Worm (Caenorhabditis elegans) whole organism, L1 larva: ENCODE results near the gene dhs-9.

Experiments
- C16A3.4 ChIP-seq: fragments of 150-350 bp; optimal IDR thresholded peaks from 2 replicates; lab custom pipeline; 2014; ENCODE audit warnings: missing biosample characterization, missing genetic modification characterization
- C34B4.2 ChIP-seq: sonication (generic microtip); optimal IDR thresholded peaks from 2 replicates; lab custom pipeline; 2017; ENCODE audit warnings: mild to moderate bottlenecking, missing genetic modification characterization, missing compliant biosample characterization
- F16B12.6 ChIP-seq: fragments of 150-350 bp; optimal IDR thresholded peaks from 2 replicates; lab custom pipeline; 2014; ENCODE audit warnings: missing biosample characterization, missing genetic modification characterization
- Y116A8C.19 ChIP-seq: sonication (generic microtip); optimal IDR thresholded peaks from 2 replicates; lab custom pipeline; 2016; ENCODE audit warnings: missing compliant biosample characterization, missing genetic modification characterization, borderline replicate concordance
- aha-1 ChIP-seq: fragments of 150-350 bp; optimal IDR thresholded peaks from 2 replicates; lab custom pipeline; 2014; ENCODE audit warnings: missing biosample characterization, missing genetic modification characterization
- aly-2 ChIP-seq: fragments of 150-350 bp; optimal IDR thresholded peaks from 2 replicates; lab custom pipeline; 2014; ENCODE audit warnings: missing biosample characterization, missing genetic modification characterization
- ama-1 ChIP-seq: fragments of 150-350 bp; optimal IDR thresholded peaks from 2 replicates; lab custom pipeline; 2014
- ceh-63 ChIP-seq: fragments of 200-800 bp; sonication (Bioruptor generic); optimal IDR thresholded peaks from 2 replicates; lab custom pipeline; 2018; ENCODE audit warnings: mild to moderate bottlenecking, missing genetic modification characterization, missing compliant biosample characterization
- ceh-82 ChIP-seq, 3 experiments: fragments of 150-350 bp in 1 of 3; sonication (generic microtip) in 2 of 3; optimal IDR thresholded peaks; 2 replicates each; lab custom pipeline; 2014 to 2017; ENCODE audit warnings: missing biosample characterization in 3 of 3, missing genetic modification characterization in 3 of 3
- ceh-88 ChIP-seq: fragments of 200-800 bp; sonication (Bioruptor generic); IDR thresholded peaks from 2 replicates; pipeline ENCODE4 v1.3.6; 2022; ENCODE audit warnings: missing genetic modification characterization, missing compliant biosample characterization
- efl-3 ChIP-seq: fragments of 200-800 bp; sonication (Bioruptor generic); optimal IDR thresholded peaks from 2 replicates; lab custom pipeline; 2018; ENCODE audit warnings: mild to moderate bottlenecking, missing genetic modification characterization, missing compliant biosample characterization
- egl-13 ChIP-seq: sonication (generic microtip); optimal IDR thresholded peaks from 2 replicates; lab custom pipeline; 2016; ENCODE audit warnings: missing genotype, missing genetic modification reagents, missing genetic modification characterization, missing compliant biosample characterization
- elt-3 ChIP-seq, 6 experiments: fragments of 150-350 bp in 1 of 6; sonication (generic microtip); optimal IDR thresholded peaks; 2 replicates each; lab custom pipeline; 2017 to 2018; ENCODE audit warnings: missing biosample characterization in 6 of 6, missing genetic modification characterization in 6 of 6, inconsistent platforms in 1 of 6
- ets-5 ChIP-seq: fragments of 200-800 bp; sonication (Bioruptor generic); IDR thresholded peaks from 2 replicates; pipeline ENCODE4 v1.3.6; 2022; ENCODE audit warnings: missing genetic modification characterization, missing compliant biosample characterization
- fkh-10 ChIP-seq: sonication (generic microtip); optimal IDR thresholded peaks from 2 replicates; lab custom pipeline; 2017; ENCODE audit warnings: missing biosample characterization, missing genetic modification reagents, missing genetic modification characterization
- fkh-8 ChIP-seq: sonication (generic microtip); optimal IDR thresholded peaks from 2 replicates; lab custom pipeline; 2016; ENCODE audit warnings: mild to moderate bottlenecking, missing genetic modification characterization, missing compliant biosample characterization
- hlh-17 ChIP-seq: fragments of 200-800 bp; sonication (Bioruptor generic); optimal IDR thresholded peaks from 2 replicates; lab custom pipeline; 2018; ENCODE audit warnings: missing genetic modification characterization, mild to moderate bottlenecking, missing compliant biosample characterization, moderate library complexity, borderline replicate concordance
- jun-1 ChIP-seq: fragments of 150-350 bp; optimal IDR thresholded peaks from 2 replicates; lab custom pipeline; 2014; ENCODE audit warnings: missing biosample characterization, missing genetic modification reagents, missing genetic modification characterization
- lin-15B ChIP-seq: fragments of 150-350 bp; sonication (generic microtip); optimal IDR thresholded peaks from 3 replicates; lab custom pipeline; 2014; ENCODE audit warnings: missing biosample characterization, missing genetic modification characterization
- lin-35 ChIP-seq, 2 experiments: fragments of 150-350 bp; optimal IDR thresholded peaks; 2 replicates each; lab custom pipeline; 2014; ENCODE audit warnings: missing biosample characterization in 2 of 2, missing genetic modification characterization in 2 of 2, missing genetic modification reagents in 2 of 2
- mab-9 ChIP-seq: fragments of 200-800 bp; sonication (Bioruptor generic); IDR thresholded peaks from 2 replicates; pipeline ENCODE4 v1.3.6; 2022; ENCODE audit warnings: missing genetic modification reagents, missing genetic modification characterization, missing compliant biosample characterization
- mdl-1 ChIP-seq, 2 experiments: fragments of 150-350 bp; optimal IDR thresholded peaks; 2 replicates each; lab custom pipeline; 2014 to 2017; ENCODE audit warnings: missing biosample characterization in 2 of 2, missing genetic modification characterization in 2 of 2, inconsistent platforms in 1 of 2
- mef-2 ChIP-seq: fragments of 150-350 bp; optimal IDR thresholded peaks from 2 replicates; lab custom pipeline; 2014; ENCODE audit warnings: missing biosample characterization, missing genetic modification characterization
- nhr-12 ChIP-seq: sonication (generic microtip); optimal IDR thresholded peaks from 2 replicates; lab custom pipeline; 2017; ENCODE audit warnings: missing biosample characterization, missing genetic modification characterization
- nhr-237 ChIP-seq: fragments of 150-350 bp; optimal IDR thresholded peaks from 2 replicates; lab custom pipeline; 2014; ENCODE audit warnings: missing biosample characterization, missing genetic modification characterization
- nhr-28 ChIP-seq: fragments of 150-350 bp; optimal IDR thresholded peaks from 2 replicates; lab custom pipeline; 2014; ENCODE audit warnings: missing biosample characterization, missing genetic modification characterization
- nhr-47 ChIP-seq: sonication (generic microtip); optimal IDR thresholded peaks from 2 replicates; lab custom pipeline; 2016; ENCODE audit warnings: mild to moderate bottlenecking, missing genetic modification characterization, moderate library complexity, missing compliant biosample characterization
- nhr-71 ChIP-seq: sonication (generic microtip); optimal IDR thresholded peaks from 2 replicates; lab custom pipeline; 2016; ENCODE audit warnings: mild to moderate bottlenecking, missing genetic modification characterization, moderate library complexity, missing compliant biosample characterization
- nhr-77 ChIP-seq: fragments of 150-350 bp; optimal IDR thresholded peaks from 2 replicates; lab custom pipeline; 2014; ENCODE audit warnings: missing biosample characterization, missing genetic modification characterization
- nhr-84 ChIP-seq: sonication (generic microtip); optimal IDR thresholded peaks from 2 replicates; lab custom pipeline; 2017; ENCODE audit warnings: missing biosample characterization, missing genetic modification characterization
- nhr-85 ChIP-seq: sonication (generic microtip); peaks from one replicate; lab custom pipeline; 2016; ENCODE audit warnings: missing genetic modification characterization, inconsistent platforms, missing compliant biosample characterization
- pag-3 ChIP-seq: sonication (generic microtip); optimal IDR thresholded peaks from 2 replicates; lab custom pipeline; 2017; ENCODE audit warnings: missing genetic modification characterization, mild to moderate bottlenecking, missing compliant biosample characterization, antibody characterized with exemption, borderline replicate concordance; ENCODE audit not compliant: insufficient read depth
- pqm-1 ChIP-seq: sonication (generic microtip); optimal IDR thresholded peaks from 3 replicates; lab custom pipeline; 2017; ENCODE audit warnings: missing biosample characterization, missing genetic modification characterization
- skn-1 ChIP-seq: fragments of 150-350 bp; optimal IDR thresholded peaks from 2 replicates; lab custom pipeline; 2014; ENCODE audit warnings: missing biosample characterization, missing genetic modification characterization
- snpc-4 ChIP-seq: fragments of 150-350 bp; optimal IDR thresholded peaks from 2 replicates; lab custom pipeline; 2014; ENCODE audit warnings: missing biosample characterization, missing genetic modification characterization
- sptf-1 ChIP-seq: fragments of 150-350 bp; optimal IDR thresholded peaks from 2 replicates; lab custom pipeline; 2014; ENCODE audit warnings: missing biosample characterization, missing genetic modification characterization
- swsn-7 ChIP-seq: sonication (generic microtip); optimal IDR thresholded peaks from 2 replicates; lab custom pipeline; 2016; ENCODE audit warnings: missing genetic modification characterization, missing compliant biosample characterization
- tbx-2 ChIP-seq: sonication (generic microtip); optimal IDR thresholded peaks from 2 replicates; lab custom pipeline; 2016; ENCODE audit warnings: missing genetic modification characterization, missing compliant biosample characterization
- tlp-1 ChIP-seq: fragments of 150-350 bp; optimal IDR thresholded peaks from 2 replicates; lab custom pipeline; 2014; ENCODE audit warnings: missing biosample characterization, missing genetic modification characterization
- unc-30 ChIP-seq: sonication (generic microtip); optimal IDR thresholded peaks from 2 replicates; lab custom pipeline; 2017; ENCODE audit warnings: missing biosample characterization, missing genetic modification characterization
- unc-98 ChIP-seq: fragments of 200-800 bp; sonication (Bioruptor generic); IDR thresholded peaks from 2 replicates; pipeline ENCODE4 v1.3.6; 2022; ENCODE audit warnings: missing genetic modification characterization, missing compliant biosample characterization
- ztf-11 ChIP-seq, 2 experiments: sonication (generic microtip); optimal IDR thresholded peaks; 2 replicates each; lab custom pipeline; 2016 to 2017; ENCODE audit warnings: missing genetic modification characterization in 2 of 2, missing biosample characterization in 1 of 2, missing compliant biosample characterization in 1 of 2
- ztf-4 ChIP-seq: fragments of 150-350 bp; optimal IDR thresholded peaks from 2 replicates; lab custom pipeline; 2014; ENCODE audit warnings: missing biosample characterization, missing genetic modification characterization

Gene dhs-9

DNA sequence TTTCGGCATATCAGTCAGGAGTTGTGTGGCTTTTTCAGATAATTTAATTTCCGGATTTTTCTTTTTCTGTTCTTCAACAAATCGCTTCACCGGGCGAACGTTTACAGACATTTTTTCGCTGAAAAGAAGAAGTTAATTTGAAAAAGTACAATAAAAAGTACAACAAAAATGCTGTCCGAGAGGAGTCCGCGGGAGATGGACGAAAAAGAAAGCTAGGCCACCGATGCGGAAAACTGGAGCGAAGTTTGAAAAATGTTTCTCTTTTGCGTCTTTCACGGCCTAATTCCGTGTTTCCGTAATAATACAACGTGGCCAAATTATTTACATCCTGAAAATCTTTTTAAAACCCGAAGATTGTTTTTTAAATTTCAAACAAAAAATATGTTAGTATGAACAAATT is 18.6 kb downstream of the dhs-9 start, which contains the start of gene thoc-5 (continued):
- TF ChIP-seq pag-3 (tag; lab: Kevin White, UChicago), result no peak
- no peak for TF ChIP-seq sptf-1 (tag; lab: Kevin White, UChicago)
- TF ChIP-seq ceh-88 (GFP tag; lab: Robert Waterston, UW), result peak; percentile 67
- peak; percentile 80 for TF ChIP-seq efl-3
- TF ChIP-seq nhr-71 (tag; lab: Kevin White, UChicago), result peak; percentile 95
- no peak for TF ChIP-seq nhr-84 (tag; lab: Kevin White, UChicago)
- TF ChIP-seq mab-9 (GFP tag; lab: Robert Waterston, UW), result peak; percentile 94
- TF ChIP-seq aly-2 (tag; lab: Kevin White, UChicago), result peak; percentile 28
- TF ChIP-seq fkh-8 (tag; lab: Kevin White, UChicago), result peak; percentile 87
- TF ChIP-seq tlp-1, result no peak
- TF ChIP-seq tbx-2 (tag; lab: Kevin White, UChicago), result peak; percentile 95
- no peak for TF ChIP-seq unc-30 (tag; lab: Kevin White, UChicago)
- TF ChIP-seq pqm-1 (tag; lab: Kevin White, UChicago), result no peak
- no peak for TF ChIP-seq mef-2
- TF ChIP-seq nhr-47 (tag; lab: Kevin White, UChicago), result peak; percentile 96
- TF ChIP-seq nhr-28, result no peak
- TF ChIP-seq ets-5, result no peak
- TF ChIP-seq fkh-10 (GFP tag; lab: Kevin White, UChicago), result no peak
- TF ChIP-seq elt-3 (tag; optimal IDR thresholded peaks at IDR 0.05; lab: Kevin White, UChicago), result peak in 2 of 6 experiments; percentile 61 to 69
- TF ChIP-seq nhr-237 (tag; lab: Kevin White, UChicago), result no peak
- TF ChIP-seq aha-1, result peak; percentile 44
- TF ChIP-seq mdl-1 (tag; optimal IDR thresholded peaks at IDR 0.05; lab: Kevin White, UChicago), result peak in 1 of 2 experiments; percentile 54
- peak; percentile 98 for TF ChIP-seq lin-35 (GFP tag; optimal IDR thresholded peaks at IDR 0.05; lab: Kevin White, UChicago)
- TF ChIP-seq nhr-77 (tag; lab: Kevin White, UChicago), result no peak
- TF ChIP-seq snpc-4 (tag; lab: Kevin White, UChicago), result peak; percentile 57
- TF ChIP-seq skn-1 (tag; lab: Kevin White, UChicago), result peak; percentile 69
- TF ChIP-seq swsn-7 (tag; lab: Kevin White, UChicago), result peak; percentile 91
- TF ChIP-seq lin-15B, result peak; percentile 75
- TF ChIP-seq egl-13 (tag; lab: Kevin White, UChicago), result peak; percentile 95
- peak; percentile 93 for TF ChIP-seq hlh-17 (GFP tag; lab: Kevin White, UChicago)
- TF ChIP-seq unc-98 (GFP tag; lab: Robert Waterston, UW), result peak; percentile 96
- TF ChIP-seq C34B4.2 (tag; lab: Kevin White, UChicago), result peak; percentile 35
- peak; percentile 93 for TF ChIP-seq nhr-85 (tag; lab: Kevin White, UChicago)
- TF ChIP-seq Y116A8C.19 (tag; lab: Kevin White, UChicago), result peak; percentile 92
- TF ChIP-seq C16A3.4 (tag; lab: Kevin White, UChicago), result peak; percentile 73
- peak; percentile 41 for TF ChIP-seq jun-1 (tag; lab: Kevin White, UChicago)
- no peak for TF ChIP-seq ama-1
- peak; percentile 68 for TF ChIP-seq ceh-63 (GFP tag; lab: Kevin White, UChicago)
- TF ChIP-seq, all 84 proteins: peak for 63

DNA sequence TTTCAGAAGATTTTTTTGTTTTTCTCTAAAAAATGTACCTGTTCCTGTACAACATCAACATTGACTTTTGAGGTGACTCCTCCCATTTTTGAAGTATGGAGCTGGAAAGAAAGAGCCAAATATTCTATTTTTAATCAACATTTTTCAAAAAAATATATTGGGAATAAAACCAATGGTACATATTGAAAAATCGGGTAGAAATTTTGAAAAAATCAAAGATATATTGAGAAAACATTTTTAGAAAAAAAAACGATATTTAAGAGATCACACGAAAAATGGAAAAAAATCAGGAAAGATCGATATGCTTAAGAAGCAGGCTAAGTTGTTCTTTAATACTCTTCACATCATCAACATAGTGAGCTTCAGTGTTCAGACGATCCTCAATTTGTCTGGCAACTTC is 21.8 kb downstream of the dhs-9 start, which contains the start of gene glrx-21:
Gene glrx-21 (minus strand): TSS at position 101 of the 400 bp plus-strand sequence.
- TF ChIP-seq Y116A8C.19 (tag; lab: Kevin White, UChicago) (no peak), efl-3 (no peak), C16A3.4 (tag; lab: Kevin White, UChicago) (no peak), tbx-2 (tag; lab: Kevin White, UChicago) (no peak), ztf-4 (no peak), ceh-82 (tag; optimal IDR thresholded peaks at IDR 0.05; lab: Kevin White, UChicago) (no peak), nhr-12 (tag; lab: Kevin White, UChicago) (no peak), F16B12.6 (tag; lab: Kevin White, UChicago) (no peak), sptf-1 (tag; lab: Kevin White, UChicago) (no peak), aha-1 (no peak), ztf-11 (tag; optimal IDR thresholded peaks at IDR 0.05; lab: Kevin White, UChicago) (no peak)
